Worm (Caenorhabditis elegans) whole organism, L3 larva: ENCODE data around the gene F17C11.12.

Source experiments
- elt-3 ChIP-seq, 3 experiments: fragments of 150-350 bp in 1 of 3; sonication (generic microtip) in 2 of 3; optimal IDR thresholded peaks; 2 replicates in 2 of 3; 4 replicates in 1 of 3; lab custom pipeline; 2014 to 2017; ENCODE audit warnings: missing biosample characterization in 3 of 3, missing genetic modification characterization in 3 of 3
- lin-15B ChIP-seq: fragments of 150-350 bp; optimal IDR thresholded peaks from 2 replicates; lab custom pipeline; 2014; ENCODE audit warnings: missing biosample characterization, missing genetic modification characterization
- mml-1 ChIP-seq: fragments of 150-350 bp; sonication (generic microtip); optimal IDR thresholded peaks from 3 replicates; lab custom pipeline; 2014; ENCODE audit warnings: missing biosample characterization, missing genetic modification characterization
- nhr-237 ChIP-seq: fragments of 150-350 bp; optimal IDR thresholded peaks from 2 replicates; lab custom pipeline; 2014; ENCODE audit warnings: missing biosample characterization, missing genetic modification characterization
- nhr-28 ChIP-seq: fragments of 150-350 bp; optimal IDR thresholded peaks from 2 replicates; lab custom pipeline; 2014; ENCODE audit warnings: missing biosample characterization, missing genetic modification characterization
- ztf-4 ChIP-seq: fragments of 150-350 bp; optimal IDR thresholded peaks from 2 replicates; lab custom pipeline; 2014; ENCODE audit warnings: missing biosample characterization, missing genetic modification characterization

DNA sequence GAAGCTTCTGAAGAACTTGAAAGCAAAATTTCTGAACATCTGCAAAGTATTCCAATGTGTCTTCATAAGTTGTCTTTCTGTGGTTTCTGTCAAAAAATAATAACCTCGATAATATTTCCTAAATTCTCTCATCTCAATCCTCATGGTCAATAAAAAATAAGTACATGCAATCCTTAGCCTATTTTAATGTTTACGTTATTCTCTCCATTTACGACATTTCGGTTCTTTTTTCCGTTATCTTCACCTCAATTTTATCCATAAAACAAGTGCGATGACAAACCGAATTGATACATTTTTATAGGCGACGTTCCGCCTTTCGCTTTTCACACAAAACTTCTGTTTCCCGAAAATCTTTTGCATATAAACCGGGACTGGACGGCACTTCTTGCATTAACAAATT is 12.8 kb upstream of the F17C11.12 start, which contains the start of gene col-153:
- no peak for TF ChIP-seq lin-15B (tag; lab: Kevin White, UChicago)
- no peak for TF ChIP-seq nhr-28 (tag; lab: Kevin White, UChicago)
- no peak for TF ChIP-seq elt-3 (tag; optimal IDR thresholded peaks at IDR 0.05; lab: Kevin White, UChicago)
- no peak for TF ChIP-seq mml-1 (tag; lab: Kevin White, UChicago)
- no peak for TF ChIP-seq nhr-237 (tag; lab: Kevin White, UChicago)
- no peak for TF ChIP-seq ztf-4
